Fruit fly (Drosophila melanogaster) whole organism, embryonic: ENCODE results near the gene CG31406.

Source experiments
- BtbVII ChIP-seq: fragments of 200-800 bp; sonication (Bioruptor generic); optimal IDR thresholded peaks from 3 replicates; lab custom pipeline; 2017; ENCODE audit warnings: missing biosample characterization, mild to moderate bottlenecking, missing genetic modification characterization
- CG10321 ChIP-seq: fragments of 200-800 bp; sonication (Bioruptor generic); IDR thresholded peaks from 2 replicates; pipeline ENCODE4 v1.3.6; 2022; ENCODE audit warnings: missing biosample characterization, missing genetic modification characterization
- CG11456 ChIP-seq: fragments of 200-800 bp; sonication (Bioruptor generic); IDR thresholded peaks from 3 replicates; pipeline ENCODE4 v1.3.6; 2022; ENCODE audit warnings: missing biosample characterization, missing genetic modification characterization
- CG13296 ChIP-seq: fragments of 200-800 bp; sonication (Bioruptor generic); optimal IDR thresholded peaks from 3 replicates; lab custom pipeline; 2018; ENCODE audit warnings: missing biosample characterization, mild to moderate bottlenecking, missing genetic modification characterization
- CG14710 ChIP-seq: fragments of 200-800 bp; sonication (Bioruptor generic); optimal IDR thresholded peaks from 3 replicates; lab custom pipeline; 2019; ENCODE audit warnings: missing biosample characterization, mild to moderate bottlenecking, missing genetic modification characterization, moderate library complexity
- CG15011 ChIP-seq: fragments of 200-800 bp; sonication (Bioruptor generic); optimal IDR thresholded peaks from 3 replicates; lab custom pipeline; 2018; ENCODE audit warnings: missing biosample characterization, mild to moderate bottlenecking, missing genetic modification characterization
- CG17361 ChIP-seq: fragments of 200-800 bp; sonication (Bioruptor generic); IDR thresholded peaks from 3 replicates; pipeline ENCODE4 v1.3.6; 2022; ENCODE audit warnings: missing biosample characterization, missing genetic modification characterization
- CG17802 ChIP-seq: fragments of 200-800 bp; sonication (Bioruptor generic); optimal IDR thresholded peaks from 2 replicates; lab custom pipeline; 2018; ENCODE audit warnings: missing biosample characterization, mild to moderate bottlenecking, missing genetic modification characterization, moderate library complexity
- CG1832 ChIP-seq: fragments of 200-800 bp; sonication (Bioruptor generic); optimal IDR thresholded peaks from 2 replicates; lab custom pipeline; 2017; ENCODE audit warnings: missing biosample characterization, mild to moderate bottlenecking, missing genetic modification characterization, inconsistent platforms
- CG2889 ChIP-seq: fragments of 200-800 bp; sonication (Bioruptor generic); IDR thresholded peaks from 3 replicates; pipeline ENCODE4 v1.3.6; 2022; ENCODE audit warnings: missing biosample characterization, missing genetic modification characterization
- CG34422 ChIP-seq: fragments of 200-800 bp; sonication (Bioruptor generic); IDR thresholded peaks from 3 replicates; pipeline ENCODE4 v1.3.6; 2022; ENCODE audit warnings: missing biosample characterization, missing genetic modification characterization
- CG9727 ChIP-seq: fragments of 200-800 bp; sonication (Bioruptor generic); optimal IDR thresholded peaks from 3 replicates; lab custom pipeline; 2017; ENCODE audit warnings: missing biosample characterization, mild to moderate bottlenecking, missing genetic modification characterization
- CG9876 ChIP-seq: fragments of 200-800 bp; sonication (Bioruptor generic); optimal IDR thresholded peaks from 2 replicates; lab custom pipeline; 2016; ENCODE audit warnings: missing biosample characterization, missing genetic modification characterization
- CTCF ChIP-seq: fragments of 200-800 bp; sonication (Bioruptor generic); optimal IDR thresholded peaks from 2 replicates; lab custom pipeline; 2017; ENCODE audit warnings: missing biosample characterization, mild to moderate bottlenecking, missing genetic modification characterization, moderate library complexity
- CoRest ChIP-seq: fragments of 200-800 bp; sonication (Bioruptor generic); optimal IDR thresholded peaks from 3 replicates; lab custom pipeline; 2018; ENCODE audit warnings: missing biosample characterization, mild to moderate bottlenecking, missing genetic modification characterization, moderate library complexity
- Deaf1 ChIP-seq: fragments of 200-800 bp; optimal IDR thresholded peaks from 3 replicates; lab custom pipeline; 2019; ENCODE audit warnings: missing biosample characterization, mild to moderate bottlenecking, missing genetic modification characterization, moderate library complexity
- Dip3 ChIP-seq: fragments of 200-800 bp; sonication (Bioruptor generic); optimal IDR thresholded peaks from 3 replicates; lab custom pipeline; 2016; ENCODE audit warnings: missing biosample characterization, missing genetic modification characterization
- Doc3 ChIP-seq: fragments of 200-800 bp; sonication (Bioruptor generic); IDR thresholded peaks from 3 replicates; pipeline ENCODE4 v1.3.6; 2022; ENCODE audit warnings: missing biosample characterization, missing genetic modification characterization; ENCODE audit not compliant: partially characterized antibody
- Ets65A ChIP-seq: fragments of 200-800 bp; sonication (Bioruptor generic); peaks from one replicate; lab custom pipeline; 2016; ENCODE audit warnings: missing biosample characterization, missing genetic modification characterization
- Lhr ChIP-seq: fragments of 200-800 bp; sonication (Bioruptor generic); optimal IDR thresholded peaks from 3 replicates; lab custom pipeline; 2017; ENCODE audit warnings: mild to moderate bottlenecking, missing biosample characterization, missing genetic modification reagents, missing genetic modification characterization
- Lim3 ChIP-seq: fragments of 200-800 bp; sonication (Bioruptor generic); IDR thresholded peaks from 2 replicates; pipeline ENCODE4 v1.3.6; 2022; ENCODE audit warnings: missing biosample characterization, missing genetic modification characterization
- Med ChIP-seq: fragments of 200-800 bp; sonication (Bioruptor generic); peaks from one replicate; lab custom pipeline; 2016; ENCODE audit warnings: missing biosample characterization, missing genetic modification characterization, mild to moderate bottlenecking, inconsistent platforms, moderate library complexity
- NC2β ChIP-seq: fragments of 200-800 bp; sonication (Bioruptor generic); optimal IDR thresholded peaks from 2 replicates; lab custom pipeline; 2016; ENCODE audit warnings: missing biosample characterization, missing genetic modification characterization
- Nf-YC ChIP-seq: fragments of 200-800 bp; optimal IDR thresholded peaks from 3 replicates; lab custom pipeline; 2019; ENCODE audit warnings: missing biosample characterization, mild to moderate bottlenecking, missing genetic modification characterization, moderate library complexity
- Pdp1 ChIP-seq, 2 experiments: fragments of 200-800 bp; sonication (Bioruptor generic); optimal IDR thresholded peaks; 3 replicates each; lab custom pipeline; 2016; ENCODE audit warnings: missing biosample characterization in 2 of 2, missing genetic modification characterization in 2 of 2, mild to moderate bottlenecking in 1 of 2, moderate library complexity in 1 of 2
- Poxn ChIP-seq: fragments of 200-800 bp; sonication (Bioruptor generic); IDR thresholded peaks from 2 replicates; pipeline ENCODE4 v1.3.6; 2022; ENCODE audit warnings: missing biosample characterization, missing genetic modification characterization
- Rfx ChIP-seq: fragments of 200-800 bp; sonication (Bioruptor generic); IDR thresholded peaks from 2 replicates; pipeline ENCODE4 v1.3.6; 2022; ENCODE audit warnings: missing biosample characterization, missing genetic modification characterization
- Six4 ChIP-seq: fragments of 200-800 bp; sonication (Bioruptor generic); optimal IDR thresholded peaks from 2 replicates; lab custom pipeline; 2016; ENCODE audit warnings: missing biosample characterization, missing genetic modification characterization
- amos ChIP-seq: fragments of 200-800 bp; sonication (Bioruptor generic); IDR thresholded peaks from 2 replicates; pipeline ENCODE4 v1.3.6; 2022; ENCODE audit warnings: missing biosample characterization, missing genetic modification characterization; ENCODE audit not compliant: partially characterized antibody
- chinmo ChIP-seq: fragments of 200-800 bp; sonication (Bioruptor generic); IDR thresholded peaks from 4 replicates; pipeline ENCODE4 v1.3.6; 2022; ENCODE audit warnings: missing biosample characterization, missing genetic modification characterization; ENCODE audit not compliant: partially characterized antibody
- chm ChIP-seq: fragments of 200-800 bp; sonication (Bioruptor generic); IDR thresholded peaks from 2 replicates; pipeline ENCODE4 v1.3.6; 2022; ENCODE audit warnings: missing biosample characterization, missing genetic modification characterization
- dimm ChIP-seq: fragments of 200-800 bp; sonication (Bioruptor generic); IDR thresholded peaks from 2 replicates; pipeline ENCODE4 v1.3.6; 2022; ENCODE audit warnings: missing biosample characterization, missing genetic modification characterization
- fd96Cb ChIP-seq: fragments of 200-800 bp; sonication (Bioruptor generic); optimal IDR thresholded peaks from 2 replicates; lab custom pipeline; 2018; ENCODE audit warnings: missing biosample characterization, mild to moderate bottlenecking, missing genetic modification characterization, moderate library complexity
- fu2 ChIP-seq: fragments of 200-800 bp; sonication (Bioruptor generic); optimal IDR thresholded peaks from 2 replicates; lab custom pipeline; 2016; ENCODE audit warnings: missing biosample characterization, missing genetic modification characterization
- gt ChIP-seq: fragments of 200-800 bp; sonication (Bioruptor generic); IDR thresholded peaks from 2 replicates; pipeline ENCODE4 v1.3.6; 2022; ENCODE audit warnings: missing biosample characterization, missing genetic modification characterization
- hbn ChIP-seq: fragments of 200-800 bp; sonication (Bioruptor generic); IDR thresholded peaks from 2 replicates; pipeline ENCODE4 v1.3.6; 2022; ENCODE audit warnings: missing biosample characterization, missing genetic modification characterization; ENCODE audit not compliant: partially characterized antibody
- insv ChIP-seq, 2 experiments: fragments of 200-800 bp; sonication (Bioruptor generic); optimal IDR thresholded peaks; 3 replicates each; lab custom pipeline; 2016 to 2018; ENCODE audit warnings: missing biosample characterization in 2 of 2, missing genetic modification characterization in 2 of 2
- jumu ChIP-seq: fragments of 200-800 bp; sonication (Bioruptor generic); optimal IDR thresholded peaks from 3 replicates; lab custom pipeline; 2016; ENCODE audit warnings: missing biosample characterization, missing genetic modification characterization
- kay ChIP-seq: fragments of 200-800 bp; sonication (Bioruptor generic); optimal IDR thresholded peaks from 2 replicates; lab custom pipeline; 2016; ENCODE audit warnings: missing biosample characterization, missing genetic modification characterization
- luna ChIP-seq: fragments of 200-800 bp; sonication (Bioruptor generic); optimal IDR thresholded peaks from 2 replicates; lab custom pipeline; 2016; ENCODE audit warnings: missing biosample characterization, missing genetic modification characterization
- oc ChIP-seq: fragments of 200-800 bp; sonication (Bioruptor generic); optimal IDR thresholded peaks from 2 replicates; lab custom pipeline; 2018; ENCODE audit warnings: missing biosample characterization, mild to moderate bottlenecking, missing genetic modification characterization, moderate library complexity
- onecut ChIP-seq: fragments of 200-800 bp; sonication (Bioruptor generic); IDR thresholded peaks from 2 replicates; pipeline ENCODE4 v1.3.6; 2022; ENCODE audit warnings: missing biosample characterization, missing genetic modification characterization
- pfk ChIP-seq: fragments of 200-800 bp; sonication (Bioruptor generic); optimal IDR thresholded peaks from 2 replicates; lab custom pipeline; 2018; ENCODE audit warnings: missing biosample characterization, mild to moderate bottlenecking, missing genetic modification characterization, moderate library complexity
- phol ChIP-seq: fragments of 200-800 bp; sonication (Bioruptor generic); optimal IDR thresholded peaks from 3 replicates; lab custom pipeline; 2018; ENCODE audit warnings: missing biosample characterization, mild to moderate bottlenecking, missing genetic modification characterization, moderate library complexity
- prd ChIP-seq, 3 experiments: fragments of >200 bp in 2 of 3; fragments of 200-800 bp in 1 of 3; sonication (Bioruptor generic) in 1 of 3; optimal IDR thresholded peaks in 2 of 3; IDR thresholded peaks in 1 of 3; 2 replicates in 2 of 3; 3 replicates in 1 of 3; pipeline versions ENCODE4 v1.3.6 to Lab custom; 2017 to 2022; ENCODE audit warnings: missing biosample characterization in 1 of 3, missing genetic modification characterization in 1 of 3
- seq ChIP-seq: fragments of 200-800 bp; sonication (Bioruptor generic); IDR thresholded peaks from 2 replicates; pipeline ENCODE4 v1.3.6; 2022; ENCODE audit warnings: missing biosample characterization, missing genetic modification characterization
- sna ChIP-seq: fragments of 200-800 bp; sonication (Bioruptor generic); IDR thresholded peaks from 2 replicates; pipeline ENCODE4 v1.3.6; 2022; ENCODE audit warnings: missing biosample characterization, missing genetic modification characterization; ENCODE audit not compliant: partially characterized antibody
- trh ChIP-seq: fragments of 200-800 bp; sonication (Bioruptor generic); optimal IDR thresholded peaks from 2 replicates; lab custom pipeline; 2016; ENCODE audit warnings: missing biosample characterization, missing genetic modification characterization
- unpg ChIP-seq: fragments of 200-800 bp; sonication (Bioruptor generic); optimal IDR thresholded peaks from 3 replicates; lab custom pipeline; 2018; ENCODE audit warnings: missing biosample characterization, mild to moderate bottlenecking, missing genetic modification characterization, moderate library complexity
- wek ChIP-seq: fragments of 200-800 bp; sonication (Bioruptor generic); optimal IDR thresholded peaks from 3 replicates; lab custom pipeline; 2018; ENCODE audit warnings: missing biosample characterization, mild to moderate bottlenecking, missing genetic modification characterization, moderate library complexity
- zf30C ChIP-seq: fragments of 200-800 bp; sonication (Bioruptor generic); optimal IDR thresholded peaks from 3 replicates; lab custom pipeline; 2018; ENCODE audit warnings: missing biosample characterization, mild to moderate bottlenecking, missing genetic modification characterization
- zfh2 ChIP-seq: fragments of 200-800 bp; sonication (Bioruptor generic); optimal IDR thresholded peaks from 2 replicates; lab custom pipeline; 2016; ENCODE audit warnings: missing biosample characterization, missing genetic modification characterization

The CG31406 gene

DNA sequence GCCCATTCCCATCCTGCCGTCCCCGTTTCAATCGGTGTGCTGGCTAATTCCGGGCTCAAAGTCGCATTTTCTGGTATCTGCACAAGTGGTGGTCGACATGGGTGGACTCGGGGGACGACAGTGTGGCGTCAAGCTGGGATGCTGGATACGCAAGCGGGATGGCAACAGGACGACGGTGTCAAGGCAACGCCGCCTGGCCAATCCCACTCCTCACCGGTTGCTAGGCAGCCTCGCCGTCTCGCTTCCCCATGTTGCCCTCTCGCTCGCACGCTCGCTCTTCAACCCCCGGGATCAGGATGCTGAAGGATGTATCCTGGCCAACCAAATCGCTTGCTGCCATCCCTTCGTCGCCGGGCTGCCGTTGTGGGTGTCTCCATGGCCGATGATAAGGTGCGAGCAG lies 19.7 kb downstream of the CG31406 start:
- no peak for TF ChIP-seq Poxn (GFP tag; lab: Robert Waterston, UW)
- no peak for TF ChIP-seq Lhr (GFP tag; lab: Kevin White, UChicago)
- TF ChIP-seq kay (GFP tag; lab: Kevin White, UChicago) = no peak
- TF ChIP-seq unpg (GFP tag; lab: Kevin White, UChicago) = no peak
- no peak for TF ChIP-seq Pdp1 (GFP tag; optimal IDR thresholded peaks at IDR 0.05; lab: Kevin White, UChicago)
- TF ChIP-seq Dip3 (GFP tag; lab: Kevin White, UChicago) = no peak
- 0 out of 3 replicates have a peak, but pooled peaks have one; percentile 34 for TF ChIP-seq CG11456
- no peak for TF ChIP-seq CG17361 (GFP tag; lab: Robert Waterston, UW)
- no peak for TF ChIP-seq prd (optimal IDR thresholded peaks at IDR 0.05; lab: Kevin White, UChicago)
- TF ChIP-seq prd (GFP tag; IDR thresholded peaks at IDR 0.05; lab: Robert Waterston, UW) = 0 out of 3 replicates have a peak, but pooled peaks have one; percentile 3
- TF ChIP-seq gt (GFP tag; lab: Robert Waterston, UW) = no peak
- no peak for TF ChIP-seq luna (GFP tag; lab: Kevin White, UChicago)
- no peak for TF ChIP-seq Doc3 (GFP tag; lab: Robert Waterston, UW)
- no peak for TF ChIP-seq insv (GFP tag; optimal IDR thresholded peaks at IDR 0.05; lab: Kevin White, UChicago)
- TF ChIP-seq CG17802 = no peak
- no peak for TF ChIP-seq Lim3
- TF ChIP-seq fd96Cb (tag; lab: Kevin White, UChicago) = no peak
- TF ChIP-seq Nf-YC = peak; percentile 99
- TF ChIP-seq CG14710 (tag; lab: Kevin White, UChicago) = no peak
- TF ChIP-seq CG10321 (GFP tag; lab: Robert Waterston, UW) = peak; percentile 95
- TF ChIP-seq zf30C (GFP tag; lab: Kevin White, UChicago) = no peak
- no peak for TF ChIP-seq hbn (GFP tag; lab: Robert Waterston, UW)
- peak; percentile 72 for TF ChIP-seq Deaf1 (tag; lab: Kevin White, UChicago)
- no peak for TF ChIP-seq BtbVII (GFP tag; lab: Kevin White, UChicago)
- no peak for TF ChIP-seq CoRest (tag; lab: Kevin White, UChicago)
- no peak for TF ChIP-seq pfk (GFP tag; lab: Kevin White, UChicago)
- TF ChIP-seq phol (tag; lab: Kevin White, UChicago) = no peak
- peak; percentile 93 for TF ChIP-seq CG1832 (GFP tag; lab: Kevin White, UChicago)
- TF ChIP-seq CG9876 = no peak
- no peak for TF ChIP-seq onecut (GFP tag; lab: Robert Waterston, UW)
- TF ChIP-seq jumu (GFP tag; lab: Kevin White, UChicago) = no peak
- TF ChIP-seq chm = no peak
- peak; percentile 42 for TF ChIP-seq CG9727 (GFP tag; lab: Kevin White, UChicago)
- TF ChIP-seq CG13296 (GFP tag; lab: Kevin White, UChicago) = no peak
- TF ChIP-seq oc (tag; lab: Kevin White, UChicago) = no peak
- no peak for TF ChIP-seq wek (GFP tag; lab: Kevin White, UChicago)
- TF ChIP-seq zfh2 (GFP tag; lab: Kevin White, UChicago) = no peak
- TF ChIP-seq chinmo (GFP tag; lab: Robert Waterston, UW) = no peak
- no peak for TF ChIP-seq fu2 (GFP tag; lab: Kevin White, UChicago)
- no peak for TF ChIP-seq CG2889 (GFP tag; lab: Robert Waterston, UW)
- no peak for TF ChIP-seq CG15011 (GFP tag; lab: Kevin White, UChicago)
- TF ChIP-seq dimm (GFP tag; lab: Robert Waterston, UW) = no peak
- no peak for TF ChIP-seq CTCF (GFP tag; lab: Kevin White, UChicago)
- no peak for TF ChIP-seq NC2β (GFP tag; lab: Kevin White, UChicago)
- no peak for TF ChIP-seq sna (GFP tag; lab: Robert Waterston, UW)
- no peak for TF ChIP-seq CG34422 (GFP tag; lab: Robert Waterston, UW)
- TF ChIP-seq amos (GFP tag; lab: Robert Waterston, UW) = no peak
- TF ChIP-seq Ets65A (GFP tag; lab: Kevin White, UChicago) = peak; percentile 27
- no peak for TF ChIP-seq trh (GFP tag; lab: Kevin White, UChicago)
- TF ChIP-seq Med (GFP tag; lab: Kevin White, UChicago) = peak; percentile 31
- TF ChIP-seq seq = peak; percentile 96
- TF ChIP-seq Rfx (GFP tag; lab: Robert Waterston, UW) = peak; percentile 95
- TF ChIP-seq Six4 = no peak
